Fruit fly (Drosophila melanogaster): Measurements from ENCODE around the gene Acbp2.

Acbp2 gene

DNA sequence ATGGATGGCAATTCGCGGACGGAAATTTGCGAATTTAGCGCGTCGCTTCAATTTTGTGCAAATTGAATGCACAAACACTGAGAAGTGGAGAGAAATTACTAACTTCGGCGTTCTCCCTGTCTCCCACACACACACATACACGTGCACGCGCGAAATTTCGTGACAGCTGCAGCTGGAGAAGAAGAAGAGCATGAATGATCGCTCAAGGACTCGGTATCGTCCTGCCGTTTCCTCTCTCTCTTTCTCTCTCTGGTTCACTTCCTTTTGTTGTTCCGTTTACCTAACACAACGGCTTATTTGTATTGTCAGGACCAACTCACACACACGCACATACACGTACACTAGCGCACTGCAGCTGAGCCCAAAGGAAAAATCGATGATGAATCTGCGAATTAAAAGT, 24.6 kb downstream of the Acbp2 start (continued):
- TF ChIP-seq sens-2 (GFP tag; IDR thresholded peaks at IDR 0.05): no peak
- no peak for TF ChIP-seq CG3847 (GFP tag; IDR thresholded peaks at IDR 0.05)
- no peak for TF ChIP-seq CG9437 (GFP tag; optimal IDR thresholded peaks at IDR 0.05)
- TF ChIP-seq ind (GFP tag; optimal IDR thresholded peaks at IDR 0.05): no peak
- TF ChIP-seq onecut (GFP tag; IDR thresholded peaks at IDR 0.05): peak; percentile 87
- no peak for TF ChIP-seq CG31441 (GFP tag; IDR thresholded peaks at IDR 0.05)
- TF ChIP-seq CG17612 (GFP tag; IDR thresholded peaks at IDR 0.05): no peak
- TF ChIP-seq tup (GFP tag; optimal IDR thresholded peaks at IDR 0.05): no peak
- no peak for TF ChIP-seq dati (GFP tag; IDR thresholded peaks at IDR 0.05)
- TF ChIP-seq pros (GFP tag; optimal IDR thresholded peaks at IDR 0.05): peak; percentile 57
- TF ChIP-seq Poxn (GFP tag; IDR thresholded peaks at IDR 0.05): 0 out of 2 replicates have a peak, but pooled peaks have one; percentile 5

DNA sequence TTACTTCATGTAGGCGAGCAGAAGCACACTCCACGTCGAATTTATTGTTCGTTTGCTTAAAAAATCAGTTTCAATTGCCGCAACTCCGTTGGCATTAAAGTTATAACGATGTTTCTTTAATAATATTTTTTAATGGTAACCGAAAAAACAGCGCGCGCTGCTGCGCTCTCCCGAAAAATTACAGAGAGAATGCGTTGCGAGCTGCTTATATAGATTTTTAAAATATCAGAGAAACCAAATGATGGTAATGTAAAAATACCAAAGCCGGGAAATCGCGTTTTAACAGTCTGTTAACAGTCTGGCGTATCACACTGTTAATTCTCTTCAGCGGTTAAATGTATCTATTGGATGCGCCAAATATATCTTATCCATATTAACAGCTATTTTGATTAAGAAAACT, 25.2 kb downstream of the Acbp2 start, which contains the start of gene corn:
TSS of gene corn (minus strand) at position 184 of the 400 bp plus-strand sequence.
- TF ChIP-seq CG15514 (GFP tag; optimal IDR thresholded peaks at IDR 0.05): peak; percentile 11
- peak; percentile 25; the same call in 1 of the 3 replicates for TF ChIP-seq CG34422 (GFP tag; IDR thresholded peaks at IDR 0.05)
- no peak for TF ChIP-seq sens-2 (GFP tag; IDR thresholded peaks at IDR 0.05)
- TF ChIP-seq lab (GFP tag; optimal IDR thresholded peaks at IDR 0.05): peak; percentile 14
- TF ChIP-seq corto (GFP tag; optimal IDR thresholded peaks at IDR 0.05): no peak
- peak; percentile 4 for TF ChIP-seq ewg (GFP tag; optimal IDR thresholded peaks at IDR 0.05)
- TF ChIP-seq row (GFP tag; IDR thresholded peaks at IDR 0.05): peak; percentile 20; the same call in 1 of the 3 replicates
- TF ChIP-seq CG12299 (tag; optimal IDR thresholded peaks at IDR 0.05): peak; percentile 22
- 0 out of 3 replicates have a peak, but pooled peaks have one; percentile 35 for TF ChIP-seq zfh1 (GFP tag; IDR thresholded peaks at IDR 0.05)
- TF ChIP-seq Hr39 (optimal IDR thresholded peaks at IDR 0.05): no peak
- TF ChIP-seq CG9797 (GFP tag; optimal IDR thresholded peaks at IDR 0.05): peak; percentile 26
- TF ChIP-seq E2f1 (GFP tag; IDR thresholded peaks at IDR 0.05): no peak
- TF ChIP-seq grau (tag; optimal IDR thresholded peaks at IDR 0.05): peak; percentile 2
- peak; percentile 15 for TF ChIP-seq CG17829 (tag; optimal IDR thresholded peaks at IDR 0.05)
- TF ChIP-seq chm (GFP tag; IDR thresholded peaks at IDR 0.05): peak; percentile 62
- no peak for TF ChIP-seq CG15011 (GFP tag; optimal IDR thresholded peaks at IDR 0.05)
- TF ChIP-seq pzg (GFP tag; optimal IDR thresholded peaks at IDR 0.05): peak; percentile 38
- TF ChIP-seq Dp (GFP tag; optimal IDR thresholded peaks at IDR 0.05): peak; percentile 39
- TF ChIP-seq Jarid2 (GFP tag; optimal IDR thresholded peaks at IDR 0.05): peak; percentile 87
- TF ChIP-seq CG13287 (GFP tag; IDR thresholded peaks at IDR 0.05; ENCODE audit: partially characterized antibody): 0 out of 2 replicates have a peak, but pooled peaks have one; percentile 38
- peak; percentile 47; the same call in 1 of the 2 replicates for TF ChIP-seq E2f2 (GFP tag; IDR thresholded peaks at IDR 0.05)
- TF ChIP-seq gro (GFP tag; optimal IDR thresholded peaks at IDR 0.05): no peak
- peak; percentile 26 for TF ChIP-seq CG12659 (GFP tag; optimal IDR thresholded peaks at IDR 0.05)
- peak; percentile 13 for TF ChIP-seq nom (GFP tag; optimal IDR thresholded peaks at IDR 0.05)
- peak; percentile 72 for TF ChIP-seq Med (GFP tag)
- TF ChIP-seq Bgb (GFP tag; IDR thresholded peaks at IDR 0.05; ENCODE audit: partially characterized antibody): peak; percentile 37; the same call in 1 of the 2 replicates
- TF ChIP-seq CG34224 (GFP tag; IDR thresholded peaks at IDR 0.05; ENCODE audit: partially characterized antibody): 0 out of 3 replicates have a peak, but pooled peaks have one; percentile 15
- TF ChIP-seq bbx (GFP tag; IDR thresholded peaks at IDR 0.05; ENCODE audit: partially characterized antibody): peak; percentile 40; the same call in 1 of the 2 replicates
- no peak for TF ChIP-seq CG43689 (GFP tag; IDR thresholded peaks at IDR 0.05)
- TF ChIP-seq hbn (GFP tag; IDR thresholded peaks at IDR 0.05; ENCODE audit: partially characterized antibody): no peak
- TF ChIP-seq Chrac-16 (GFP tag; optimal IDR thresholded peaks at IDR 0.05): no peak
- TF ChIP-seq pita (GFP tag; optimal IDR thresholded peaks at IDR 0.05): no peak
- TF ChIP-seq Stat92E (GFP tag; optimal IDR thresholded peaks at IDR 0.05): no peak
- peak; percentile 13; the same call in 1 of the 3 replicates for TF ChIP-seq ci (GFP tag; IDR thresholded peaks at IDR 0.05)
- TF ChIP-seq Trl (optimal IDR thresholded peaks at IDR 0.05): peak; percentile 46 to 52
- TF ChIP-seq Trl (GFP tag; optimal IDR thresholded peaks at IDR 0.05): no peak
- TF ChIP-seq YL-1 (GFP tag; optimal IDR thresholded peaks at IDR 0.05): peak; percentile 14
- peak; percentile 0 for TF ChIP-seq B-H2 (GFP tag; optimal IDR thresholded peaks at IDR 0.05)
- TF ChIP-seq klu (GFP tag; IDR thresholded peaks at IDR 0.05): no peak
